Worm (Caenorhabditis elegans): ENCODE data around the gene K08F8.15.

Gene K08F8.15

DNA sequence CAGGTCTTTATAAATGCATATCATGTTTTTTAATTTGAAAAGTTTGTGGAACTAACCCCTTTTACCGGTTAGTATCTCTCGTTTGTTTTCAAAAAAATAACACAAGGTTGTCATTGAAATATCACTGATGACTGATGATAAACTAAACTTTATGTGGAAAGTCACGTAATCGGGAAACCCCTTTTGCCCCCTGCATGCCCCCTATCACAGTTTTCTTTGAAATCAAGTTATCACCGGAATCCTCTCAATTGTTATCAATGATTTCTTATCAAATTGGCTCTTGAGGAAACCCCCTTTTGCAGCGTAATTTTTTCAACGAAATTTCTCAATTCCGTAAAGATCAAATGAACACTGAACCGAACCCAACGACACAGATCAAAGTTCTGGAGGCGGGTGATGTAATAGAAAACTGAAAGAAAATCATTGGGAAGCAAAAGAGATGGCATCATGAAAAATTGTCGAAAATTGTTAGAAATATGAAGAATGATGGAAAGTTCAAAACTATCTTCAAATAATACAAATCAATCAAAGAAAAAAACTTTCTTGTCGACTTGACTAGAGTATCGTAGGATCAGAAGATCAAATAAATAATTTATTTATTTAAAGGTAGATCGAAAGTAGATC is 26.2 kb upstream of the K08F8.15 start (continued):
- TF ChIP-seq ctbp-1 (GFP tag; IDR thresholded peaks at IDR 0.05): no peak
- peak; percentile 39 for TF ChIP-seq nhr-10 (tag; optimal IDR thresholded peaks at IDR 0.05)
- TF ChIP-seq mdt-29 (GFP tag; IDR thresholded peaks at IDR 0.05): peak; percentile 62; the same call in 1 of the 2 replicates
- peak; percentile 87 for TF ChIP-seq hlh-11 (tag; optimal IDR thresholded peaks at IDR 0.05)
- TF ChIP-seq nhr-41 (GFP tag; IDR thresholded peaks at IDR 0.05): no peak
- TF ChIP-seq lin-38 (GFP tag; IDR thresholded peaks at IDR 0.05): no peak
- 0 out of 2 replicates have a peak, but pooled peaks have one; percentile 34 for TF ChIP-seq saeg-2 (GFP tag; IDR thresholded peaks at IDR 0.05)
- TF ChIP-seq gei-8 (GFP tag; optimal IDR thresholded peaks at IDR 0.05): peak; percentile 52
- TF ChIP-seq spr-1 (tag; optimal IDR thresholded peaks at IDR 0.05): no peak
- no peak for TF ChIP-seq unc-130 (GFP tag; optimal IDR thresholded peaks at IDR 0.05)
- TF ChIP-seq aha-1 (tag): peak; percentile 98
- TF ChIP-seq ama-1 (optimal IDR thresholded peaks at IDR 0.05): no peak
- no peak for TF ChIP-seq T20F7.1 (GFP tag; optimal IDR thresholded peaks at IDR 0.05)
- TF ChIP-seq zag-1 (tag; optimal IDR thresholded peaks at IDR 0.05): no peak
- no peak for TF ChIP-seq lin-13 (GFP tag; optimal IDR thresholded peaks at IDR 0.05)
- no peak for TF ChIP-seq snpc-1.2 (GFP tag; IDR thresholded peaks at IDR 0.05)
- no peak for TF ChIP-seq D1046.2 (GFP tag; IDR thresholded peaks at IDR 0.05)
- no peak for TF ChIP-seq zip-11 (GFP tag; IDR thresholded peaks at IDR 0.05)
- TF ChIP-seq daf-8 (GFP tag; IDR thresholded peaks at IDR 0.05): no peak
- TF ChIP-seq zfp-3 (GFP tag; conservative IDR thresholded peaks at IDR 0.05): 0 out of 2 replicates have a peak, but pooled peaks have one; percentile 24
- no peak for TF ChIP-seq Y5F2A.4 (GFP tag; optimal IDR thresholded peaks at IDR 0.05)
- TF ChIP-seq ceh-20 (GFP tag; IDR thresholded peaks at IDR 0.05): peak; percentile 40; the same call in 1 of the 2 replicates
- no peak for TF ChIP-seq vab-7 (GFP tag; IDR thresholded peaks at IDR 0.05)
- TF ChIP-seq Y75B8A.6 (GFP tag; IDR thresholded peaks at IDR 0.05): no peak
- no peak for TF ChIP-seq nhr-237 (tag; optimal IDR thresholded peaks at IDR 0.05)
- TF ChIP-seq ces-1 (GFP tag; optimal IDR thresholded peaks at IDR 0.05): no peak
- TF ChIP-seq rbr-2 (tag; optimal IDR thresholded peaks at IDR 0.05): no peak
- TF ChIP-seq ztf-7 (tag; optimal IDR thresholded peaks at IDR 0.05): no peak
- peak; percentile 75 for TF ChIP-seq dve-1 (tag; optimal IDR thresholded peaks at IDR 0.05; ENCODE audit: insufficient read depth)
- TF ChIP-seq spr-3 (GFP tag; optimal IDR thresholded peaks at IDR 0.05): no peak
- no peak for TF ChIP-seq ceh-62 (tag; optimal IDR thresholded peaks at IDR 0.05)
- TF ChIP-seq R02D3.7 (tag; optimal IDR thresholded peaks at IDR 0.05): no peak
- TF ChIP-seq lin-39 (tag; optimal IDR thresholded peaks at IDR 0.05): no peak
- TF ChIP-seq nhr-48 (tag; optimal IDR thresholded peaks at IDR 0.05): peak; percentile 94
- TF ChIP-seq lim-7 (GFP tag; IDR thresholded peaks at IDR 0.05): no peak
- no peak for TF ChIP-seq hmg-1.1 (GFP tag; IDR thresholded peaks at IDR 0.05)
- TF ChIP-seq mxl-3 (GFP tag; optimal IDR thresholded peaks at IDR 0.05): peak; percentile 35
- peak; percentile 84 for TF ChIP-seq tra-1 (GFP tag; IDR thresholded peaks at IDR 0.05)
- no peak for TF ChIP-seq php-3 (GFP tag; IDR thresholded peaks at IDR 0.05)
- peak; percentile 22 for TF ChIP-seq nhr-102 (tag; optimal IDR thresholded peaks at IDR 0.05)
- peak; percentile 49 to 82 for TF ChIP-seq mdl-1 (tag; optimal IDR thresholded peaks at IDR 0.05)
- TF ChIP-seq ZK546.5 (tag; optimal IDR thresholded peaks at IDR 0.05): no peak
- TF ChIP-seq dmd-6 (GFP tag; IDR thresholded peaks at IDR 0.05): peak; percentile 98
- no peak for TF ChIP-seq cey-2 (tag; optimal IDR thresholded peaks at IDR 0.05; ENCODE audit: borderline replicate concordance, insufficient read depth)
- TF ChIP-seq dpl-1 (GFP tag; optimal IDR thresholded peaks at IDR 0.05): no peak
- no peak for TF ChIP-seq madf-5 (GFP tag; IDR thresholded peaks at IDR 0.05)
- TF ChIP-seq madf-9 (GFP tag; conservative IDR thresholded peaks at IDR 0.05): 0 out of 2 replicates have a peak, but pooled peaks have one; percentile 27
- TF ChIP-seq nhr-77 (tag; optimal IDR thresholded peaks at IDR 0.05): peak; percentile 71
- no peak for TF ChIP-seq nhr-76 (tag; optimal IDR thresholded peaks at IDR 0.05)
- TF ChIP-seq nhr-6 (tag; optimal IDR thresholded peaks at IDR 0.05): no peak

Data from whole organism, L4 larva.